Fruit fly (Drosophila melanogaster): Measurements from ENCODE around the gene Chsy.
A peak's percentile ranks its signal among the peaks of the same experiment; 100 is the strongest.

The Chsy gene

dm6 chrX:15626279-15626678, 32.9 kb upstream of the Chsy start (continued):
- no peak for TF ChIP-seq CG2875 (GFP tag; optimal IDR thresholded peaks at IDR 0.05)
- no peak for TF ChIP-seq Hr39 (optimal IDR thresholded peaks at IDR 0.05)
- TF ChIP-seq maf-S (GFP tag; optimal IDR thresholded peaks at IDR 0.05), result no peak
- TF ChIP-seq Optix (GFP tag; IDR thresholded peaks at IDR 0.05), result peak; percentile 40; the same call in 1 of the 3 replicates
- TF ChIP-seq en (GFP tag; optimal IDR thresholded peaks at IDR 0.05), result no peak
- no peak for TF ChIP-seq schlank (tag; optimal IDR thresholded peaks at IDR 0.05)
- TF ChIP-seq CG9727 (GFP tag; optimal IDR thresholded peaks at IDR 0.05), result no peak
- peak; percentile 11 for TF ChIP-seq CG15601 (tag; optimal IDR thresholded peaks at IDR 0.05)
- TF ChIP-seq CG7745 (tag; optimal IDR thresholded peaks at IDR 0.05), result no peak
- TF ChIP-seq Gug (GFP tag; IDR thresholded peaks at IDR 0.05), result no peak
- TF ChIP-seq nerfin-1 (tag; optimal IDR thresholded peaks at IDR 0.05), result no peak
- TF ChIP-seq CG15269 (tag; optimal IDR thresholded peaks at IDR 0.05), result no peak
- no peak for TF ChIP-seq CG14667 (GFP tag; IDR thresholded peaks at IDR 0.05)
- no peak for TF ChIP-seq zen (tag; optimal IDR thresholded peaks at IDR 0.05)
- TF ChIP-seq amos (GFP tag; IDR thresholded peaks at IDR 0.05; ENCODE audit: partially characterized antibody), result peak; percentile 60
- no peak for TF ChIP-seq CG12942 (GFP tag; optimal IDR thresholded peaks at IDR 0.05)
- no peak for TF ChIP-seq CG30403 (GFP tag; optimal IDR thresholded peaks at IDR 0.05)
- no peak for TF ChIP-seq nau (GFP tag; optimal IDR thresholded peaks at IDR 0.05)
- TF ChIP-seq lmd (GFP tag; IDR thresholded peaks at IDR 0.05), result no peak
- no peak for TF ChIP-seq CG11456 (GFP tag; IDR thresholded peaks at IDR 0.05)
- TF ChIP-seq scrt (GFP tag; optimal IDR thresholded peaks at IDR 0.05), result no peak
- no peak for TF ChIP-seq Awh (GFP tag; IDR thresholded peaks at IDR 0.05)
- no peak for TF ChIP-seq inv (GFP tag; IDR thresholded peaks at IDR 0.05; ENCODE audit: partially characterized antibody)
- no peak for TF ChIP-seq croc (GFP tag; conservative IDR thresholded peaks at IDR 0.05)
- TF ChIP-seq Pdp1 (GFP tag; optimal IDR thresholded peaks at IDR 0.05), result no peak
- TF ChIP-seq ci (GFP tag; IDR thresholded peaks at IDR 0.05), result peak; percentile 73; the same call in 2 of the 3 replicates
- TF ChIP-seq bowl (GFP tag; IDR thresholded peaks at IDR 0.05), result 0 out of 2 replicates have a peak, but pooled peaks have one; percentile 8
- no peak for TF ChIP-seq Oaz (GFP tag; IDR thresholded peaks at IDR 0.05)
- no peak for TF ChIP-seq Mrtf (GFP tag; IDR thresholded peaks at IDR 0.05)
- peak; percentile 9 for TF ChIP-seq unpg (GFP tag; optimal IDR thresholded peaks at IDR 0.05)
- TF ChIP-seq CG13894 (tag; optimal IDR thresholded peaks at IDR 0.05), result peak; percentile 78
- TF ChIP-seq CG6854 (GFP tag; optimal IDR thresholded peaks at IDR 0.05), result no peak
- TF ChIP-seq Eip74EF (GFP tag; optimal IDR thresholded peaks at IDR 0.05), result no peak
- TF ChIP-seq grn (GFP tag; optimal IDR thresholded peaks at IDR 0.05), result peak; percentile 97
- TF ChIP-seq CG17385 (GFP tag; optimal IDR thresholded peaks at IDR 0.05), result no peak
- TF ChIP-seq CG5245 (GFP tag; optimal IDR thresholded peaks at IDR 0.05), result no peak
- no peak for TF ChIP-seq Spps (tag; optimal IDR thresholded peaks at IDR 0.05)
- TF ChIP-seq stc (GFP tag; IDR thresholded peaks at IDR 0.05), result no peak
- no peak for TF ChIP-seq CG2129 (GFP tag; IDR thresholded peaks at IDR 0.05; ENCODE audit: partially characterized antibody)
- TF ChIP-seq CG3726 (GFP tag; IDR thresholded peaks at IDR 0.05), result no peak
- TF ChIP-seq CG43689 (GFP tag; IDR thresholded peaks at IDR 0.05), result no peak
- TF ChIP-seq ac (GFP tag; optimal IDR thresholded peaks at IDR 0.05), result no peak
- TF ChIP-seq CG6765 (GFP tag; optimal IDR thresholded peaks at IDR 0.05), result no peak
- TF ChIP-seq D19A (tag; optimal IDR thresholded peaks at IDR 0.05), result no peak
- no peak for TF ChIP-seq Dip3 (GFP tag; optimal IDR thresholded peaks at IDR 0.05)
- TF ChIP-seq CG11093 (GFP tag; IDR thresholded peaks at IDR 0.05), result no peak
- peak; percentile 45 for TF ChIP-seq mirr (GFP tag; optimal IDR thresholded peaks at IDR 0.05)
- no peak for TF ChIP-seq C15 (GFP tag; IDR thresholded peaks at IDR 0.05)
- TF ChIP-seq Ada2b (GFP tag; IDR thresholded peaks at IDR 0.05), result peak; percentile 18; the same call in 1 of the 2 replicates
- TF ChIP-seq oc (tag; optimal IDR thresholded peaks at IDR 0.05), result peak; percentile 55
- TF ChIP-seq psq (GFP tag; optimal IDR thresholded peaks at IDR 0.05), result no peak
- peak; percentile 40; the same call in 1 of the 2 replicates for TF ChIP-seq CG17328 (GFP tag; IDR thresholded peaks at IDR 0.05)

All from whole organism, embryonic.